Worm (Caenorhabditis elegans) whole organism, young adult: Measurements from ENCODE around the gene F22B5.6.

ENCODE experiments used
- B0019.2 ChIP-seq: fragments of 200-800 bp; sonication (Bioruptor generic); conservative IDR thresholded peaks from 2 replicates; pipeline ENCODE4 v1.3.6; 2022; ENCODE audit warnings: missing genetic modification reagents, missing genetic modification characterization, missing compliant biosample characterization
- B0336.3 ChIP-seq: fragments of 200-800 bp; sonication (Bioruptor generic); IDR thresholded peaks from 2 replicates; pipeline ENCODE4 v1.3.6; 2022; ENCODE audit warnings: missing genetic modification characterization, missing compliant biosample characterization
- C06A6.2 ChIP-seq: fragments of 200-800 bp; sonication (Bioruptor generic); conservative IDR thresholded peaks from 2 replicates; pipeline ENCODE4 v1.3.6; 2022; ENCODE audit warnings: missing genetic modification characterization, missing compliant biosample characterization
- F10E7.11 ChIP-seq: sonication (generic microtip); optimal IDR thresholded peaks from 2 replicates; lab custom pipeline; 2017; ENCODE audit warnings: mild to moderate bottlenecking, missing genetic modification characterization, moderate library complexity, missing compliant biosample characterization
- F37B4.10 ChIP-seq: fragments of 200-800 bp; sonication (Bioruptor generic); IDR thresholded peaks from 2 replicates; pipeline ENCODE4 v1.3.6; 2022; ENCODE audit warnings: missing genetic modification characterization, missing compliant biosample characterization
- F39B2.1 ChIP-seq: fragments of 200-800 bp; sonication (Bioruptor generic); IDR thresholded peaks from 2 replicates; pipeline ENCODE4 v1.3.6; 2022; ENCODE audit warnings: missing genetic modification reagents, missing genetic modification characterization, missing compliant biosample characterization
- F49E8.2 ChIP-seq: sonication (generic microtip); optimal IDR thresholded peaks from 3 replicates; lab custom pipeline; 2017; ENCODE audit warnings: missing genetic modification characterization, mild to moderate bottlenecking, missing compliant biosample characterization, antibody characterized with exemption, moderate library complexity; ENCODE audit not compliant: insufficient read depth
- Y53G8AR.9 ChIP-seq: fragments of 200-800 bp; sonication (Bioruptor generic); conservative IDR thresholded peaks from 2 replicates; pipeline ENCODE4 v1.3.6; 2022; ENCODE audit warnings: missing genetic modification reagents, missing genetic modification characterization, missing compliant biosample characterization
- Y67H2A.10 ChIP-seq: fragments of 200-800 bp; sonication (Bioruptor generic); conservative IDR thresholded peaks from 2 replicates; pipeline ENCODE4 v1.3.6; 2022; ENCODE audit warnings: missing genetic modification reagents, missing genetic modification characterization, missing compliant biosample characterization
- Y79H2A.3 ChIP-seq: fragments of 200-800 bp; sonication (Bioruptor generic); conservative IDR thresholded peaks from 2 replicates; pipeline ENCODE4 v1.3.6; 2022; ENCODE audit warnings: missing genetic modification reagents, missing genetic modification characterization, missing compliant biosample characterization
- ama-1 ChIP-seq, 3 experiments: fragments of 150-350 bp in 1 of 3; sonication (generic microtip) in 2 of 3; optimal IDR thresholded peaks; 2 replicates each; lab custom pipeline; 2014 to 2018; ENCODE audit warnings: missing biosample characterization in 2 of 3, missing genetic modification characterization in 2 of 3, missing genetic modification reagents in 2 of 3
- aptf-2 ChIP-seq: fragments of 200-800 bp; sonication (Bioruptor generic); conservative IDR thresholded peaks from 2 replicates; pipeline ENCODE4 v1.3.6; 2022; ENCODE audit warnings: missing genetic modification reagents, missing genetic modification characterization, missing compliant biosample characterization
- attf-6 ChIP-seq: fragments of 200-800 bp; sonication (Bioruptor generic); IDR thresholded peaks from 2 replicates; pipeline ENCODE4 v1.3.6; 2022; ENCODE audit warnings: missing genetic modification reagents, missing genetic modification characterization, missing compliant biosample characterization
- ceh-100 ChIP-seq: fragments of 200-800 bp; sonication (Bioruptor generic); IDR thresholded peaks from 2 replicates; pipeline ENCODE4 v1.3.6; 2022; ENCODE audit warnings: missing genetic modification reagents, missing genetic modification characterization, missing compliant biosample characterization
- ceh-27 ChIP-seq: fragments of 200-800 bp; sonication (Bioruptor generic); optimal IDR thresholded peaks from 2 replicates; lab custom pipeline; 2018; ENCODE audit warnings: mild to moderate bottlenecking, missing genetic modification characterization, moderate library complexity, missing compliant biosample characterization
- ceh-40 ChIP-seq: fragments of 200-800 bp; sonication (Bioruptor generic); IDR thresholded peaks from 2 replicates; pipeline ENCODE4 v1.3.6; 2022; ENCODE audit warnings: missing genetic modification characterization, missing compliant biosample characterization
- ceh-58 ChIP-seq: fragments of 200-800 bp; sonication (Bioruptor generic); IDR thresholded peaks from 2 replicates; pipeline ENCODE4 v1.3.6; 2022; ENCODE audit warnings: missing genetic modification characterization, missing compliant biosample characterization
- ceh-91 ChIP-seq: fragments of 200-800 bp; sonication (Bioruptor generic); IDR thresholded peaks from 2 replicates; pipeline ENCODE4 v1.3.6; 2022; ENCODE audit warnings: missing genetic modification reagents, missing genetic modification characterization, missing compliant biosample characterization
- dox-1 ChIP-seq: fragments of 200-800 bp; sonication (Bioruptor generic); IDR thresholded peaks from 2 replicates; pipeline ENCODE4 v1.3.6; 2022; ENCODE audit warnings: missing genetic modification reagents, missing genetic modification characterization, missing compliant biosample characterization
- egl-18 ChIP-seq: fragments of 200-800 bp; sonication (Bioruptor generic); IDR thresholded peaks from 2 replicates; pipeline ENCODE4 v1.3.6; 2022; ENCODE audit warnings: missing genetic modification reagents, missing genetic modification characterization, missing compliant biosample characterization
- egl-44 ChIP-seq: fragments of 200-800 bp; sonication (Bioruptor generic); IDR thresholded peaks from 2 replicates; pipeline ENCODE4 v1.3.6; 2022; ENCODE audit warnings: missing genetic modification reagents, missing genetic modification characterization, missing compliant biosample characterization
- ekl-4 ChIP-seq: fragments of 200-800 bp; sonication (Bioruptor generic); IDR thresholded peaks from 2 replicates; pipeline ENCODE4 v1.3.6; 2022; ENCODE audit warnings: missing genetic modification reagents, missing genetic modification characterization, missing compliant biosample characterization
- fkh-3 ChIP-seq: sonication (generic microtip); optimal IDR thresholded peaks from 2 replicates; lab custom pipeline; 2016; ENCODE audit warnings: mild to moderate bottlenecking, missing genetic modification characterization, missing compliant biosample characterization
- hlh-12 ChIP-seq: sonication (generic microtip); optimal IDR thresholded peaks from 2 replicates; lab custom pipeline; 2016; ENCODE audit warnings: missing genetic modification characterization, missing compliant biosample characterization
- hrde-1 ChIP-seq: sonication (generic microtip); optimal IDR thresholded peaks from 2 replicates; lab custom pipeline; 2016; ENCODE audit warnings: missing genetic modification characterization, mild to moderate bottlenecking, missing compliant biosample characterization, moderate library complexity, missing genotype, missing genetic modification reagents, borderline replicate concordance
- hsf-1 ChIP-seq: fragments of 200-800 bp; sonication (Bioruptor generic); IDR thresholded peaks from 2 replicates; pipeline ENCODE4 v1.3.6; 2022; ENCODE audit warnings: missing genetic modification reagents, missing genetic modification characterization, missing compliant biosample characterization
- lin-35 ChIP-seq, 3 experiments: fragments of 150-350 bp in 2 of 3; sonication (generic microtip) in 1 of 3; optimal IDR thresholded peaks; 2 replicates each; lab custom pipeline; 2014 to 2018; ENCODE audit warnings: missing biosample characterization in 3 of 3, missing genetic modification characterization in 3 of 3, missing genetic modification reagents in 3 of 3
- lin-54 ChIP-seq: fragments of 200-800 bp; sonication (Bioruptor generic); optimal IDR thresholded peaks from 2 replicates; lab custom pipeline; 2018; ENCODE audit warnings: mild to moderate bottlenecking, missing genetic modification characterization, missing compliant biosample characterization
- lsl-1 ChIP-seq: fragments of 200-800 bp; sonication (Bioruptor generic); optimal IDR thresholded peaks from 2 replicates; lab custom pipeline; 2018; ENCODE audit warnings: mild to moderate bottlenecking, missing genetic modification characterization, moderate library complexity, missing compliant biosample characterization
- lsy-27 ChIP-seq: sonication (generic microtip); optimal IDR thresholded peaks from 2 replicates; lab custom pipeline; 2017; ENCODE audit warnings: missing genetic modification characterization, mild to moderate bottlenecking, missing compliant biosample characterization, antibody characterized with exemption, missing genotype, borderline replicate concordance; ENCODE audit not compliant: insufficient read depth
- madf-6 ChIP-seq: fragments of 200-800 bp; sonication (Bioruptor generic); IDR thresholded peaks from 2 replicates; pipeline ENCODE4 v1.3.6; 2022; ENCODE audit warnings: missing genetic modification reagents, missing genetic modification characterization, missing compliant biosample characterization
- mes-4 ChIP-seq: sonication (generic microtip); optimal IDR thresholded peaks from 2 replicates; lab custom pipeline; 2016; ENCODE audit warnings: missing genotype, missing genetic modification characterization, missing compliant biosample characterization
- nfya-1 ChIP-seq: sonication (generic microtip); optimal IDR thresholded peaks from 2 replicates; lab custom pipeline; 2017; ENCODE audit warnings: antibody characterized with exemption, missing compliant biosample characterization, missing genetic modification characterization, borderline replicate concordance; ENCODE audit not compliant: insufficient read depth
- nhr-80 ChIP-seq: sonication (generic microtip); optimal IDR thresholded peaks from 2 replicates; lab custom pipeline; 2016; ENCODE audit warnings: missing genetic modification characterization, missing compliant biosample characterization
- snpc-1.1 ChIP-seq: sonication (generic microtip); optimal IDR thresholded peaks from 2 replicates; lab custom pipeline; 2017; ENCODE audit warnings: missing genetic modification characterization, mild to moderate bottlenecking, missing compliant biosample characterization, antibody characterized with exemption, moderate library complexity, missing genotype, missing genetic modification reagents; ENCODE audit not compliant: insufficient read depth
- snpc-3.4 ChIP-seq: sonication (generic microtip); optimal IDR thresholded peaks from 2 replicates; lab custom pipeline; 2017; ENCODE audit warnings: missing genetic modification characterization, mild to moderate bottlenecking, missing compliant biosample characterization, antibody characterized with exemption, moderate library complexity, missing genotype, missing genetic modification reagents
- sptf-2 ChIP-seq: fragments of 200-800 bp; sonication (Bioruptor generic); optimal IDR thresholded peaks from 2 replicates; lab custom pipeline; 2018; ENCODE audit warnings: mild to moderate bottlenecking, missing genetic modification characterization, missing compliant biosample characterization
- unc-62 ChIP-seq: fragments of 150-350 bp; optimal IDR thresholded peaks from 2 replicates; lab custom pipeline; 2014; ENCODE audit warnings: missing biosample characterization, missing genetic modification reagents, missing genetic modification characterization
- ztf-18 ChIP-seq: sonication (generic microtip); optimal IDR thresholded peaks from 2 replicates; lab custom pipeline; 2016; ENCODE audit warnings: missing genotype, mild to moderate bottlenecking, missing genetic modification characterization, missing compliant biosample characterization
- ztf-25 ChIP-seq: fragments of 200-800 bp; sonication (Bioruptor generic); IDR thresholded peaks from 2 replicates; pipeline ENCODE4 v1.3.6; 2022; ENCODE audit warnings: missing genetic modification reagents, missing genetic modification characterization, missing compliant biosample characterization
- ztf-28 ChIP-seq: fragments of 200-800 bp; sonication (Bioruptor generic); IDR thresholded peaks from 2 replicates; pipeline ENCODE4 v1.3.6; 2022; ENCODE audit warnings: missing genetic modification reagents, missing genetic modification characterization, missing compliant biosample characterization

Gene F22B5.6

DNA sequence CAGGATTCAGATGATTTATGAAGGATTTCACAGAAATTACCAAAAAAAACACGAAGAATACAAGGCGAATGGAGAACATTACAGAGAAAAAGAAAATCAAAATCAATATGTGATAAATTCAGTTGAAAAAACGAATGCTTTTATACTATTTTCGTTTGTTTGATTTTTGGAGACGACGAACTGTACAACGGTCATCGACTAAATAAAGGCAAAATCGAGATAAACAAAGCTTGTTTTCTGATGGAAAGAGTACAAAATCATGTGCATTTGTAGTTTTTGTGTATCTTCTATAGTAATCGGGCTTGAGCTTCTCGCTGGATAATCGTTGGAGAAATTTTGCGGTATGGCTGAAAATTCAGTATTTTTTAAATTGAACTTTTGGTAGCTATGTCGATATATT lies 15.1 kb upstream of the F22B5.6 start, which contains the start of gene M05D6.8:
TSS of gene M05D6.8 (minus strand) at position 101 of the 400 bp plus-strand sequence.
- TF ChIP-seq B0019.2 (GFP tag; lab: Robert Waterston, UW) (no peak), ztf-28 (GFP tag; lab: Robert Waterston, UW) (no peak), hlh-12 (tag; lab: Kevin White, UChicago) (no peak), mes-4 (tag; lab: Kevin White, UChicago) (no peak), fkh-3 (tag; lab: Kevin White, UChicago) (no peak), dox-1 (no peak), ztf-25 (GFP tag; lab: Robert Waterston, UW) (no peak), snpc-3.4 (no peak), unc-62 (GFP tag; lab: Kevin White, UChicago) (no peak), ceh-91 (no peak), F10E7.11 (no peak), C06A6.2 (GFP tag; lab: Robert Waterston, UW) (no peak), ama-1 (optimal IDR thresholded peaks at IDR 0.05; lab: Kevin White, UChicago) (no peak), ama-1 (GFP tag; optimal IDR thresholded peaks at IDR 0.05; lab: Kevin White, UChicago) (no peak)

DNA sequence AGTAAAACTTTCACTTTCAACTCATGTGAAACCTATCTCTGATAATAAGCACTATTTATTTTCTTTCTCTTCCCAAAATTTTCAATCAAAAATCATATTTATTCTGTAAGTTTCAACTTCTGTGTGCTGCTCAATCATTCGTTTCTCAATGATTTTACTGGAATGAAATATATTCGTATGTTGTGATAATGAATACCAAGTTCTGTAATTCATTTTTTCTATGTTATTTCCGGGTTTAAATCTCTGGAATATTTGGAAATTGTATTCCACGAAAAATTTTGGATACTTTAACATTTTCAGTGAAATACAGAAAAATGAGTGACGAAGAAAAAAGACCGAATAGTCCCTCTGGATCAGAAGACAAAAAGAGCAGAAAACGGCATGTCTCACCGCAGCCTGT lies 11.8 kb upstream of the F22B5.6 start, which contains the start of gene M05D6.2:
TSS of gene M05D6.2 (plus strand) at position 301 of the 400 bp plus-strand sequence.
- 0 out of 2 replicates have a peak, but pooled peaks have one; percentile 50 for TF ChIP-seq hsf-1 (GFP tag; lab: Robert Waterston, UW)
- TF ChIP-seq ztf-25 (GFP tag; lab: Robert Waterston, UW), result no peak

DNA sequence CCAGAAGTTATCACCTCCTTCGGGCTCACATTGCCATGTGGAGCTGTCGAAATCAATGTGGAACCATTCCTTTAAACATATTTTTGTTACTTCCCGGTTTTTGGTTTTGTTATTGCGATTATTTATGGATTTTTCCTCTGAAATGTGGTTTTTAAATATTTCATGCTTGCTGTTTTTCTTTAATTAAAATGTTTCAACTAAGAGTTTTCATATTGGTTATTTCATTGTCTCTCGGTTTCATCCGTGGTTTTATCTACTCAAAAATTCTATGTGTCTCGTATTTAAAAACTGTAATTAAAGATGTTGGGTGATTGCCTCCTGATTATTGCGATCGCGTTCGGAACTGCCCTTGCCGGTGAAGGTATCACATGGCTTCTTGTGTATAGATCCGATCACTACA lies 10.9 kb upstream of the F22B5.6 start, which contains the start of gene F22B5.10:
TSS of gene F22B5.10 (plus strand) at position 301 of the 400 bp plus-strand sequence.
- TF ChIP-seq snpc-1.1 (tag; lab: Kevin White, UChicago) (no peak), snpc-3.4 (peak; percentile 20), hsf-1 (GFP tag; lab: Robert Waterston, UW) (no peak)

DNA sequence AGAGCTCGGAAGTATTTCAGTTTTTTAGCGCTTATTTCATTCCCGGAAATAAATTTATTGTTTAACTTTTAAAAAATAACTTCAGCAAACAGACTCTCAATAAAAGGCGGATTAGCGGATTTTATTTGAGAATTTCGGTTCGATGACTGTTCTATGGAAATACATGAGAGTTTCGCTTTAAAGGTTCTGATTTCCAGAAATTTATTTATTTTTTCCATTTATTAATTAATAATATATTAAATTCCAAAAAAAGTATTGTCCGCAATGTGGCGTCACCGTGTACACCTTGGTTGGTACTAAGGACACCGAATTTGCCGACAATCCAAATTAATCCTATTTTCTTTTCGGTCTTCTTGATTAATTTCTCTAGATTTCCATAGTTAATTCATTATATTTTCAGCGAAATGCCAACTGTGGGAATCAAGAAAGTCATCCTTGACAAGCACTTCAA lies 8.5 kb upstream of the F22B5.6 start, which contains the start of gene fars-3:
TSS of gene fars-3 (plus strand) at position 401 of the 451 bp plus-strand sequence.
- peak; percentile 60; the same call in 1 of the 2 replicates for TF ChIP-seq attf-6 (GFP tag; lab: Robert Waterston, UW)
- TF ChIP-seq Y53G8AR.9, result peak; percentile 71
- peak; percentile 72; the same call in 1 of the 2 replicates for TF ChIP-seq ekl-4 (GFP tag; lab: Robert Waterston, UW)
- no peak for TF ChIP-seq ceh-58 (GFP tag; lab: Robert Waterston, UW)
- TF ChIP-seq ceh-27 (GFP tag; lab: Kevin White, UChicago), result no peak
- 0 out of 2 replicates have a peak, but pooled peaks have one; percentile 32 for TF ChIP-seq Y67H2A.10 (GFP tag; lab: Robert Waterston, UW)
- TF ChIP-seq ceh-40, result peak; percentile 21; the same call in 1 of the 2 replicates
- peak; percentile 57 for TF ChIP-seq madf-6
- TF ChIP-seq hlh-12 (tag; lab: Kevin White, UChicago), result no peak
- peak; percentile 2 for TF ChIP-seq lsl-1
- peak; percentile 71 for TF ChIP-seq hrde-1
- peak; percentile 61 for TF ChIP-seq lin-54 (GFP tag; lab: Kevin White, UChicago)
- TF ChIP-seq lsy-27 (tag; lab: Kevin White, UChicago), result no peak
- no peak for TF ChIP-seq F37B4.10
- no peak for TF ChIP-seq nhr-80
- no peak for TF ChIP-seq F49E8.2 (tag; lab: Kevin White, UChicago)
- peak; percentile 39; the same call in 1 of the 2 replicates for TF ChIP-seq F39B2.1
- peak in 1 of 3 experiments; percentile 49 for TF ChIP-seq lin-35 (GFP tag; optimal IDR thresholded peaks at IDR 0.05; lab: Kevin White, UChicago)
- no peak for TF ChIP-seq nfya-1
- TF ChIP-seq sptf-2 (GFP tag; lab: Kevin White, UChicago), result no peak
- TF ChIP-seq egl-18 (GFP tag; lab: Robert Waterston, UW), result no peak
- no peak for TF ChIP-seq egl-44 (GFP tag; lab: Robert Waterston, UW)
- peak; percentile 42; the same call in 1 of the 2 replicates for TF ChIP-seq B0336.3 (GFP tag; lab: Robert Waterston, UW)
- peak; percentile 60; the same call in 1 of the 2 replicates for TF ChIP-seq Y79H2A.3 (GFP tag; lab: Robert Waterston, UW)
- TF ChIP-seq ztf-18 (tag; lab: Kevin White, UChicago), result no peak
- no peak for TF ChIP-seq ceh-100 (GFP tag; lab: Robert Waterston, UW)
- 0 out of 2 replicates have a peak, but pooled peaks have one; percentile 14 for TF ChIP-seq aptf-2 (GFP tag; lab: Robert Waterston, UW)
